Worm (Caenorhabditis elegans): ENCODE data around the gene pudl-1.
"Not testable (repeated sequence)": the region's sequence is repeated elsewhere in the genome, so short reads cannot be mapped to it uniquely, and the experiment has no call there.

pudl-1 gene

ce11 chrIV:2832587-2832986 lies at the start of gene pudl-1, which contains the start of gene Y54G2A.48:
TSS of gene pudl-1 (plus strand) at chrIV:2832906.
TSS of gene Y54G2A.48 (minus strand) at chrIV:2832687.
- TF ChIP-seq ham-2 (GFP tag; optimal IDR thresholded peaks at IDR 0.05) (no peak), unc-39 (tag; optimal IDR thresholded peaks at IDR 0.05) (no peak), elt-1 (tag; optimal IDR thresholded peaks at IDR 0.05; ENCODE audit: borderline replicate concordance, insufficient read depth) (no peak), sem-2 (GFP tag; optimal IDR thresholded peaks at IDR 0.05) (no peak), elt-3 (tag; optimal IDR thresholded peaks at IDR 0.05) (no peak), M03D4.4 (tag; optimal IDR thresholded peaks at IDR 0.05) (no peak), sptf-1 (tag; optimal IDR thresholded peaks at IDR 0.05) (no peak), bed-3 (GFP tag; optimal IDR thresholded peaks at IDR 0.05) (no peak), lin-13 (tag; optimal IDR thresholded peaks at IDR 0.05) (no peak), drap-1 (GFP tag; optimal IDR thresholded peaks at IDR 0.05) (no peak), hlh-1 (tag; optimal IDR thresholded peaks at IDR 0.05) (no peak)

- TF ChIP-seq unc-62 (GFP tag; optimal IDR thresholded peaks at IDR 0.05): peak; percentile 13
- peak; percentile 90 for TF ChIP-seq ces-1 (GFP tag; optimal IDR thresholded peaks at IDR 0.05)
- peak; percentile 71 for TF ChIP-seq pha-4 (tag; optimal IDR thresholded peaks at IDR 0.05)
- no peak for TF ChIP-seq elt-1 (tag; optimal IDR thresholded peaks at IDR 0.05; ENCODE audit: borderline replicate concordance, insufficient read depth)
- TF ChIP-seq drap-1 (GFP tag; optimal IDR thresholded peaks at IDR 0.05): no peak
Measured at ce11 chrIV:2785057-2785456, 47.6 kb upstream of the pudl-1 start.

- TF ChIP-seq drap-1 (GFP tag; optimal IDR thresholded peaks at IDR 0.05); elt-1 (tag; optimal IDR thresholded peaks at IDR 0.05; ENCODE audit: borderline replicate concordance, insufficient read depth); sptf-1 (tag; optimal IDR thresholded peaks at IDR 0.05): not testable (repeated sequence)
Measured at ce11 chrIV:2788389-2788788, 44.3 kb upstream of the pudl-1 start, which contains the start of gene atln-1. TSS of gene atln-1 (plus strand) at chrIV:2788689.

- no peak for TF ChIP-seq ceh-83 (GFP tag; optimal IDR thresholded peaks at IDR 0.05)
- TF ChIP-seq lin-32 (GFP tag; optimal IDR thresholded peaks at IDR 0.05): no peak
- no peak for TF ChIP-seq flh-1 (GFP tag; optimal IDR thresholded peaks at IDR 0.05)
- no peak for TF ChIP-seq zip-8 (tag; optimal IDR thresholded peaks at IDR 0.05)
- TF ChIP-seq unc-62 (GFP tag; optimal IDR thresholded peaks at IDR 0.05): no peak
- no peak for TF ChIP-seq bed-3 (GFP tag; optimal IDR thresholded peaks at IDR 0.05)
- no peak for TF ChIP-seq sptf-1 (tag; optimal IDR thresholded peaks at IDR 0.05)
- TF ChIP-seq ham-2 (GFP tag; optimal IDR thresholded peaks at IDR 0.05): no peak
- TF ChIP-seq elt-1 (tag; optimal IDR thresholded peaks at IDR 0.05; ENCODE audit: borderline replicate concordance, insufficient read depth): no peak
- TF ChIP-seq M03D4.4 (tag; optimal IDR thresholded peaks at IDR 0.05): no peak
- TF ChIP-seq drap-1 (GFP tag; optimal IDR thresholded peaks at IDR 0.05): no peak
- TF ChIP-seq blmp-1 (tag; optimal IDR thresholded peaks at IDR 0.05): no peak
Measured at ce11 chrIV:2793956-2794355, 38.8 kb upstream of the pudl-1 start.

- no peak for TF ChIP-seq sem-2 (GFP tag; optimal IDR thresholded peaks at IDR 0.05)
- no peak for TF ChIP-seq blmp-1 (tag; optimal IDR thresholded peaks at IDR 0.05)
- no peak for TF ChIP-seq mep-1 (tag; optimal IDR thresholded peaks at IDR 0.05)
- TF ChIP-seq cnd-1 (tag; optimal IDR thresholded peaks at IDR 0.05): no peak
- TF ChIP-seq M03D4.4 (tag; optimal IDR thresholded peaks at IDR 0.05): no peak
- no peak for TF ChIP-seq tbx-8 (GFP tag; optimal IDR thresholded peaks at IDR 0.05)
- TF ChIP-seq unc-62 (GFP tag; optimal IDR thresholded peaks at IDR 0.05): no peak
- no peak for TF ChIP-seq drap-1 (GFP tag; optimal IDR thresholded peaks at IDR 0.05)
- TF ChIP-seq sptf-1 (tag; optimal IDR thresholded peaks at IDR 0.05): no peak
Measured at ce11 chrIV:2798339-2798738, 34.4 kb upstream of the pudl-1 start, which contains the start of gene Y54G2A.52. TSS of gene Y54G2A.52 (minus strand) at chrIV:2798686.

- TF ChIP-seq elt-3 (tag; optimal IDR thresholded peaks at IDR 0.05): no peak
- TF ChIP-seq blmp-1 (tag; optimal IDR thresholded peaks at IDR 0.05): no peak
- TF ChIP-seq flh-1 (GFP tag; optimal IDR thresholded peaks at IDR 0.05): no peak
Measured at ce11 chrIV:2799389-2799788, 33.3 kb upstream of the pudl-1 start, which contains the start of gene Y54G2A.10. TSS of gene Y54G2A.10 (plus strand) at chrIV:2799689.

- TF ChIP-seq unc-62 (GFP tag; optimal IDR thresholded peaks at IDR 0.05) (no peak), mls-2 (tag; optimal IDR thresholded peaks at IDR 0.05) (no peak), ham-2 (GFP tag; optimal IDR thresholded peaks at IDR 0.05) (no peak), pha-4 (tag; optimal IDR thresholded peaks at IDR 0.05) (no peak), ztf-11 (tag; optimal IDR thresholded peaks at IDR 0.05) (no peak), ceh-39 (tag; optimal IDR thresholded peaks at IDR 0.05) (no peak), nhr-12 (tag; optimal IDR thresholded peaks at IDR 0.05) (no peak), nhr-237 (tag; optimal IDR thresholded peaks at IDR 0.05) (no peak), nhr-28 (tag; optimal IDR thresholded peaks at IDR 0.05) (no peak), unc-120 (tag; optimal IDR thresholded peaks at IDR 0.05; ENCODE audit: poor library complexity, severe bottlenecking) (no peak), drap-1 (GFP tag; optimal IDR thresholded peaks at IDR 0.05) (no peak), mab-5 (tag; optimal IDR thresholded peaks at IDR 0.05) (no peak), ceh-83 (GFP tag; optimal IDR thresholded peaks at IDR 0.05) (no peak), unc-39 (tag; optimal IDR thresholded peaks at IDR 0.05) (no peak), nhr-2 (tag; optimal IDR thresholded peaks at IDR 0.05) (no peak), cnd-1 (tag; optimal IDR thresholded peaks at IDR 0.05) (no peak), mep-1 (tag; optimal IDR thresholded peaks at IDR 0.05) (no peak)
Measured at ce11 chrIV:2799890-2800289, 32.8 kb upstream of the pudl-1 start.

Measured in whole organism, mixed stage, embryonic.